Fruit fly (Drosophila melanogaster) whole organism, pupa: Measurements from ENCODE around the gene CG34135.

Experiments
- CG13204 ChIP-seq: fragments of 200-800 bp; sonication (Bioruptor generic); optimal IDR thresholded peaks from 2 replicates; lab custom pipeline; 2018; ENCODE audit warnings: missing biosample characterization, mild to moderate bottlenecking, missing genetic modification characterization, moderate library complexity
- CG15710 ChIP-seq: fragments of 200-800 bp; sonication (Bioruptor generic); optimal IDR thresholded peaks from 2 replicates; lab custom pipeline; 2018; ENCODE audit warnings: missing biosample characterization, mild to moderate bottlenecking, missing genetic modification characterization, moderate library complexity
- CG4496 ChIP-seq: fragments of 200-800 bp; sonication (Bioruptor generic); IDR thresholded peaks from 3 replicates; pipeline ENCODE4 v1.3.6; 2022; ENCODE audit warnings: missing biosample characterization, missing genetic modification characterization
- CG8301 ChIP-seq: fragments of 200-800 bp; sonication (Bioruptor generic); optimal IDR thresholded peaks from 2 replicates; lab custom pipeline; 2018; ENCODE audit warnings: missing biosample characterization, mild to moderate bottlenecking, missing genetic modification characterization
- EcR ChIP-seq: fragments of 200-800 bp; sonication (Bioruptor generic); optimal IDR thresholded peaks from 3 replicates; lab custom pipeline; 2019; ENCODE audit warnings: missing biosample characterization, missing genetic modification characterization, mild to moderate bottlenecking, moderate library complexity, missing genetic modification reagents
- Ets98B ChIP-seq: fragments of 200-800 bp; sonication (Bioruptor generic); IDR thresholded peaks from 2 replicates; pipeline ENCODE4 v1.3.6; 2022; ENCODE audit warnings: missing biosample characterization, missing genetic modification characterization
- Pif1A ChIP-seq: fragments of 200-800 bp; sonication (Bioruptor generic); optimal IDR thresholded peaks from 3 replicates; lab custom pipeline; 2016; ENCODE audit warnings: missing biosample characterization, missing genetic modification characterization
- Snoo ChIP-seq: fragments of 200-800 bp; sonication (Bioruptor generic); optimal IDR thresholded peaks from 3 replicates; lab custom pipeline; 2017; ENCODE audit warnings: missing biosample characterization, mild to moderate bottlenecking, missing genetic modification characterization, inconsistent platforms
- rn ChIP-seq: fragments of 200-800 bp; sonication (Bioruptor generic); IDR thresholded peaks from 2 replicates; pipeline ENCODE4 v1.3.6; 2022; ENCODE audit warnings: missing biosample characterization, missing genetic modification characterization

dm6 chr3R:8801126-8801762 is 33.3 kb upstream of the CG34135 start, which contains the start of the genes Pif1A, Pif1B and CCT7:
- TF ChIP-seq rn (no peak), Snoo (tag; lab: Kevin White, UChicago) (no peak), Pif1A (no peak), CG8301 (tag; lab: Kevin White, UChicago) (no peak), CG4496 (GFP tag; lab: Robert Waterston, UW) (no peak), CG15710 (tag; lab: Kevin White, UChicago) (no peak), EcR (no peak), Ets98B (GFP tag; lab: Robert Waterston, UW) (no peak), CG13204 (GFP tag; lab: Kevin White, UChicago) (no peak)
